Worm (Caenorhabditis elegans) whole organism, young adult: ENCODE measurements around the gene pot-1.

Experiments used
- B0019.2 ChIP-seq: fragments of 200-800 bp; sonication (Bioruptor generic); conservative IDR thresholded peaks from 2 replicates; pipeline ENCODE4 v1.3.6; 2022; ENCODE audit warnings: missing genetic modification reagents, missing genetic modification characterization, missing compliant biosample characterization
- B0336.3 ChIP-seq: fragments of 200-800 bp; sonication (Bioruptor generic); IDR thresholded peaks from 2 replicates; pipeline ENCODE4 v1.3.6; 2022; ENCODE audit warnings: missing genetic modification characterization, missing compliant biosample characterization
- C17E4.6 ChIP-seq: fragments of 200-800 bp; sonication (Bioruptor generic); IDR thresholded peaks from 2 replicates; pipeline ENCODE4 v1.3.6; 2022; ENCODE audit warnings: missing genetic modification reagents, missing genetic modification characterization, missing compliant biosample characterization
- D2030.7 ChIP-seq: fragments of 200-800 bp; sonication (Bioruptor generic); IDR thresholded peaks from 2 replicates; pipeline ENCODE4 v1.3.6; 2022; ENCODE audit warnings: missing genetic modification reagents, missing genetic modification characterization, missing compliant biosample characterization
- F33H1.4 ChIP-seq: fragments of 200-800 bp; sonication (Bioruptor generic); IDR thresholded peaks from 2 replicates; pipeline ENCODE4 v1.3.6; 2022; ENCODE audit warnings: missing genetic modification reagents, missing genetic modification characterization, missing compliant biosample characterization
- F49E8.2 ChIP-seq: sonication (generic microtip); optimal IDR thresholded peaks from 3 replicates; lab custom pipeline; 2017; ENCODE audit warnings: missing genetic modification characterization, mild to moderate bottlenecking, missing compliant biosample characterization, antibody characterized with exemption, moderate library complexity; ENCODE audit not compliant: insufficient read depth
- F52B5.7 ChIP-seq: sonication (generic microtip); optimal IDR thresholded peaks from 2 replicates; lab custom pipeline; 2016; ENCODE audit warnings: mild to moderate bottlenecking, missing genetic modification characterization, missing compliant biosample characterization
- Y53G8AR.9 ChIP-seq: fragments of 200-800 bp; sonication (Bioruptor generic); conservative IDR thresholded peaks from 2 replicates; pipeline ENCODE4 v1.3.6; 2022; ENCODE audit warnings: missing genetic modification reagents, missing genetic modification characterization, missing compliant biosample characterization
- Y79H2A.3 ChIP-seq: fragments of 200-800 bp; sonication (Bioruptor generic); conservative IDR thresholded peaks from 2 replicates; pipeline ENCODE4 v1.3.6; 2022; ENCODE audit warnings: missing genetic modification reagents, missing genetic modification characterization, missing compliant biosample characterization
- ZK185.1 ChIP-seq: sonication (generic microtip); optimal IDR thresholded peaks from 2 replicates; lab custom pipeline; 2016; ENCODE audit warnings: mild to moderate bottlenecking, missing genetic modification characterization, missing compliant biosample characterization; ENCODE audit not compliant: poor library complexity, severe bottlenecking
- ama-1 ChIP-seq, 3 experiments: fragments of 150-350 bp in 1 of 3; sonication (generic microtip) in 2 of 3; optimal IDR thresholded peaks; 2 replicates each; lab custom pipeline; 2014 to 2018; ENCODE audit warnings: missing biosample characterization in 2 of 3, missing genetic modification characterization in 2 of 3, missing genetic modification reagents in 2 of 3
- atf-7 ChIP-seq: sonication (generic microtip); optimal IDR thresholded peaks from 2 replicates; lab custom pipeline; 2017; ENCODE audit warnings: mild to moderate bottlenecking, missing genetic modification characterization, missing compliant biosample characterization
- athp-1 ChIP-seq: sonication (generic microtip); optimal IDR thresholded peaks from 2 replicates; lab custom pipeline; 2017; ENCODE audit warnings: mild to moderate bottlenecking, missing genetic modification characterization, missing compliant biosample characterization
- attf-3 ChIP-seq: fragments of 200-800 bp; sonication (Bioruptor generic); conservative IDR thresholded peaks from 2 replicates; pipeline ENCODE4 v1.3.6; 2022; ENCODE audit warnings: missing genetic modification reagents, missing genetic modification characterization, missing compliant biosample characterization
- attf-5 ChIP-seq: fragments of 200-800 bp; sonication (Bioruptor generic); optimal IDR thresholded peaks from 2 replicates; lab custom pipeline; 2018; ENCODE audit warnings: mild to moderate bottlenecking, missing genetic modification characterization, missing compliant biosample characterization
- attf-6 ChIP-seq: fragments of 200-800 bp; sonication (Bioruptor generic); IDR thresholded peaks from 2 replicates; pipeline ENCODE4 v1.3.6; 2022; ENCODE audit warnings: missing genetic modification reagents, missing genetic modification characterization, missing compliant biosample characterization
- bed-1 ChIP-seq: fragments of 200-800 bp; sonication (Bioruptor generic); IDR thresholded peaks from 2 replicates; pipeline ENCODE4 v1.3.6; 2022; ENCODE audit warnings: missing genetic modification reagents, missing genetic modification characterization, missing compliant biosample characterization
- ceh-100 ChIP-seq: fragments of 200-800 bp; sonication (Bioruptor generic); IDR thresholded peaks from 2 replicates; pipeline ENCODE4 v1.3.6; 2022; ENCODE audit warnings: missing genetic modification reagents, missing genetic modification characterization, missing compliant biosample characterization
- ceh-27 ChIP-seq: fragments of 200-800 bp; sonication (Bioruptor generic); optimal IDR thresholded peaks from 2 replicates; lab custom pipeline; 2018; ENCODE audit warnings: mild to moderate bottlenecking, missing genetic modification characterization, moderate library complexity, missing compliant biosample characterization
- die-1 ChIP-seq: sonication (generic microtip); optimal IDR thresholded peaks from 2 replicates; lab custom pipeline; 2016; ENCODE audit warnings: missing genotype, mild to moderate bottlenecking, missing genetic modification characterization, missing compliant biosample characterization
- dox-1 ChIP-seq: fragments of 200-800 bp; sonication (Bioruptor generic); IDR thresholded peaks from 2 replicates; pipeline ENCODE4 v1.3.6; 2022; ENCODE audit warnings: missing genetic modification reagents, missing genetic modification characterization, missing compliant biosample characterization
- efl-1 ChIP-seq: fragments of 150-350 bp; optimal IDR thresholded peaks from 2 replicates; lab custom pipeline; 2014; ENCODE audit warnings: missing biosample characterization, missing genetic modification reagents, missing genetic modification characterization
- egl-44 ChIP-seq: fragments of 200-800 bp; sonication (Bioruptor generic); IDR thresholded peaks from 2 replicates; pipeline ENCODE4 v1.3.6; 2022; ENCODE audit warnings: missing genetic modification reagents, missing genetic modification characterization, missing compliant biosample characterization
- ekl-4 ChIP-seq: fragments of 200-800 bp; sonication (Bioruptor generic); IDR thresholded peaks from 2 replicates; pipeline ENCODE4 v1.3.6; 2022; ENCODE audit warnings: missing genetic modification reagents, missing genetic modification characterization, missing compliant biosample characterization
- hmg-1.2 ChIP-seq: fragments of 200-800 bp; sonication (Bioruptor generic); IDR thresholded peaks from 2 replicates; pipeline ENCODE4 v1.3.6; 2022; ENCODE audit warnings: missing genetic modification reagents, missing genetic modification characterization, missing compliant biosample characterization
- hsf-1 ChIP-seq: fragments of 200-800 bp; sonication (Bioruptor generic); IDR thresholded peaks from 2 replicates; pipeline ENCODE4 v1.3.6; 2022; ENCODE audit warnings: missing genetic modification reagents, missing genetic modification characterization, missing compliant biosample characterization
- lin-26 ChIP-seq: fragments of 200-800 bp; sonication (Bioruptor generic); IDR thresholded peaks from 2 replicates; pipeline ENCODE4 v1.3.6; 2022; ENCODE audit warnings: missing genetic modification reagents, missing genetic modification characterization, missing compliant biosample characterization
- lin-54 ChIP-seq: fragments of 200-800 bp; sonication (Bioruptor generic); optimal IDR thresholded peaks from 2 replicates; lab custom pipeline; 2018; ENCODE audit warnings: mild to moderate bottlenecking, missing genetic modification characterization, missing compliant biosample characterization
- madf-3 ChIP-seq: fragments of 200-800 bp; sonication (Bioruptor generic); IDR thresholded peaks from 2 replicates; pipeline ENCODE4 v1.3.6; 2022; ENCODE audit warnings: missing genetic modification reagents, missing genetic modification characterization, missing compliant biosample characterization
- madf-8 ChIP-seq: fragments of 200-800 bp; sonication (Bioruptor generic); conservative IDR thresholded peaks from 2 replicates; pipeline ENCODE4 v1.3.6; 2022; ENCODE audit warnings: missing genetic modification reagents, missing genetic modification characterization, missing compliant biosample characterization
- nfyb-1 ChIP-seq: fragments of 200-800 bp; sonication (Bioruptor generic); IDR thresholded peaks from 2 replicates; pipeline ENCODE4 v1.3.6; 2022; ENCODE audit warnings: missing genetic modification reagents, missing genetic modification characterization, missing compliant biosample characterization
- nhr-179 ChIP-seq: sonication (generic microtip); optimal IDR thresholded peaks from 2 replicates; lab custom pipeline; 2016; ENCODE audit warnings: mild to moderate bottlenecking, missing genetic modification characterization, missing compliant biosample characterization
- nhr-90 ChIP-seq: sonication (generic microtip); optimal IDR thresholded peaks from 2 replicates; lab custom pipeline; 2016; ENCODE audit warnings: missing genotype, mild to moderate bottlenecking, missing genetic modification characterization, missing compliant biosample characterization
- repo-1 ChIP-seq: sonication (generic microtip); optimal IDR thresholded peaks from 2 replicates; lab custom pipeline; 2017; ENCODE audit warnings: mild to moderate bottlenecking, missing genetic modification characterization, missing compliant biosample characterization
- snpc-1.1 ChIP-seq: sonication (generic microtip); optimal IDR thresholded peaks from 2 replicates; lab custom pipeline; 2017; ENCODE audit warnings: missing genetic modification characterization, mild to moderate bottlenecking, missing compliant biosample characterization, antibody characterized with exemption, moderate library complexity, missing genotype, missing genetic modification reagents; ENCODE audit not compliant: insufficient read depth
- snpc-1.3 ChIP-seq: sonication (generic microtip); optimal IDR thresholded peaks from 2 replicates; lab custom pipeline; 2017; ENCODE audit warnings: missing genetic modification characterization, mild to moderate bottlenecking, missing compliant biosample characterization, antibody characterized with exemption, moderate library complexity, missing genotype, missing genetic modification reagents; ENCODE audit not compliant: insufficient read depth
- snpc-4 ChIP-seq, 5 experiments: fragments of 150-350 bp in 1 of 5; sonication (generic microtip) in 4 of 5; optimal IDR thresholded peaks; 2 replicates each; lab custom pipeline; 2014 to 2018; ENCODE audit warnings: missing genetic modification characterization in 5 of 5, missing biosample characterization in 3 of 5, antibody characterized with exemption in 2 of 5, mild to moderate bottlenecking in 2 of 5, missing compliant biosample characterization in 2 of 5, missing genotype in 2 of 5, moderate library complexity in 2 of 5, missing genetic modification reagents in 1 of 5
- tbp1 ChIP-seq: fragments of 200-800 bp; sonication (Bioruptor generic); optimal IDR thresholded peaks from 2 replicates; lab custom pipeline; 2018; ENCODE audit warnings: mild to moderate bottlenecking, missing genetic modification characterization, missing compliant biosample characterization
- tbx-9 ChIP-seq: sonication (generic microtip); optimal IDR thresholded peaks from 2 replicates; lab custom pipeline; 2016; ENCODE audit warnings: borderline replicate concordance, missing genetic modification characterization, inconsistent platforms, missing compliant biosample characterization
- tlf-1 ChIP-seq: fragments of 200-800 bp; sonication (Bioruptor generic); optimal IDR thresholded peaks from 2 replicates; lab custom pipeline; 2018; ENCODE audit warnings: mild to moderate bottlenecking, missing genetic modification characterization, missing compliant biosample characterization
- xnd-1 ChIP-seq: sonication (generic microtip); optimal IDR thresholded peaks from 2 replicates; lab custom pipeline; 2016; ENCODE audit warnings: missing genotype, missing genetic modification reagents, missing genetic modification characterization, missing compliant biosample characterization
- zim-3 ChIP-seq: sonication (generic microtip); optimal IDR thresholded peaks from 2 replicates; lab custom pipeline; 2017; ENCODE audit warnings: mild to moderate bottlenecking, missing genetic modification characterization, moderate library complexity, missing compliant biosample characterization
- ztf-28 ChIP-seq: fragments of 200-800 bp; sonication (Bioruptor generic); IDR thresholded peaks from 2 replicates; pipeline ENCODE4 v1.3.6; 2022; ENCODE audit warnings: missing genetic modification reagents, missing genetic modification characterization, missing compliant biosample characterization

pot-1 gene

DNA sequence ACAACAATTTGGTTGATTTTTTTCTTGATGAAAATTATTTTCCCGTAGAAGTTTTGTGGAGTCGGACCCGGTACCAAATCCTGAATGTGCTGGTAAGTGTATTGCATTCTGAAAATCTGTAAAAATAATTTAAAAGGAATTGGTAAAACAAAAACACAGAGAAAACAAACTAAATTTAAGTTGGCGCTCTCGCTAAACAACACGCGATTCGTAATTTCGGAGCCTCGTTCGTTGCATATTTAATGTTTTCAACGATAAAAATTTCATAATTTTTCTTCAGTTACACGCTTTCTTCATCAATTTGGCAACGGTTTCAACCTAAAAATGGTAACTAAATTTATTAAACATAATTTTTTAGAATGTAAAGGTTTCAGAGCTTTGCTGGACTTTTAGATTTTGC is at the start of gene pot-1, which contains the start of gene ggtb-1:
TSS of gene pot-1 (minus strand) at position 120 of the 400 bp plus-strand sequence.
TSS of gene ggtb-1 (plus strand) at position 208 of the 400 bp plus-strand sequence.
- peak; percentile 14 for TF ChIP-seq lin-54 (GFP tag; lab: Kevin White, UChicago)
- TF ChIP-seq snpc-1.1 (tag; lab: Kevin White, UChicago): no peak
- peak; percentile 91 for TF ChIP-seq attf-3 (GFP tag; lab: Robert Waterston, UW)
- TF ChIP-seq Y79H2A.3: no peak

DNA sequence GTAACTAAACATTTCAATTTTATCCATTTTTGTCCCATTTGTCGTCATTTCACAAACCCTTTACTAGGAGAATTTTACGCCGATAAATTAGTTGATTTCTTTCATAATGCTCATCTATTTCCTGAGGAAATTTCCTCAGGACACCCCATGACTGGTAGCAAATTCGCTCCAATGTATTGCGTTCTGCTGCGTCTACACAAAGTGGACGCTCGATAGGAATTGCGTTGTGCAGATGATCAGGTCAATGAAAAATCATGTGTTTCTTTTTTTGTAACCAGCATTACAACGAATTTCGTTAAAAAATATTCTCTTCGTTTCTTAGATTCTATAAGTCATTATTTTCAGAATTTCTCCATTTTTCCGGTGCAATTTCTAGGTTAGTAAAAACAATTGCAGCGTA is 48.3 kb upstream of the pot-1 start, which contains the start of gene epg-4:
TSS of gene epg-4 (plus strand) at position 346 of the 400 bp plus-strand sequence.
- TF ChIP-seq C17E4.6 (no peak), nhr-179 (no peak), F52B5.7 (peak; percentile 25), ZK185.1 (tag; lab: Kevin White, UChicago) (peak; percentile 24), lin-26 (GFP tag; lab: Robert Waterston, UW) (peak; percentile 64; the same call in 1 of the 2 replicates), tbx-9 (tag; lab: Kevin White, UChicago) (no peak), ceh-27 (GFP tag; lab: Kevin White, UChicago) (peak; percentile 23), dox-1 (GFP tag; lab: Robert Waterston, UW) (peak; percentile 72), hsf-1 (GFP tag; lab: Robert Waterston, UW) (peak; percentile 54; the same call in 1 of the 2 replicates), ztf-28 (GFP tag; lab: Robert Waterston, UW) (no peak), snpc-1.1 (tag; lab: Kevin White, UChicago) (no peak), bed-1 (GFP tag; lab: Robert Waterston, UW) (no peak), athp-1 (tag; lab: Kevin White, UChicago) (peak; percentile 34), tbp1 (GFP tag; lab: Kevin White, UChicago) (peak; percentile 53), xnd-1 (tag; lab: Kevin White, UChicago) (no peak), nhr-90 (tag; lab: Kevin White, UChicago) (peak; percentile 28), efl-1 (GFP tag; lab: Kevin White, UChicago) (peak; percentile 18), B0336.3 (peak; percentile 70), madf-8 (GFP tag; lab: Robert Waterston, UW) (peak; percentile 14; the same call in 1 of the 2 replicates), ekl-4 (GFP tag; lab: Robert Waterston, UW) (0 out of 2 replicates have a peak, but pooled peaks have one; percentile 33), ama-1 (optimal IDR thresholded peaks at IDR 0.05; lab: Kevin White, UChicago) (no peak), ama-1 (GFP tag; optimal IDR thresholded peaks at IDR 0.05; lab: Kevin White, UChicago) (peak; percentile 2 to 16), tlf-1 (GFP tag; lab: Kevin White, UChicago) (peak; percentile 49), lin-54 (GFP tag; lab: Kevin White, UChicago) (peak; percentile 42), F33H1.4 (GFP tag; lab: Robert Waterston, UW) (peak; percentile 54; the same call in 1 of the 2 replicates), snpc-1.3 (no peak), egl-44 (GFP tag; lab: Robert Waterston, UW) (no peak), D2030.7 (GFP tag; lab: Robert Waterston, UW) (peak; percentile 27; the same call in 1 of the 2 replicates), repo-1 (tag; lab: Kevin White, UChicago) (no peak), madf-3 (GFP tag; lab: Robert Waterston, UW) (peak; percentile 81), ceh-100 (GFP tag; lab: Robert Waterston, UW) (peak; percentile 75), Y53G8AR.9 (GFP tag; lab: Robert Waterston, UW) (0 out of 2 replicates have a peak, but pooled peaks have one; percentile 45), zim-3 (tag; lab: Kevin White, UChicago) (peak; percentile 30), attf-5 (GFP tag; lab: Kevin White, UChicago) (peak; percentile 89), snpc-4 (GFP tag; optimal IDR thresholded peaks at IDR 0.05; lab: Kevin White, UChicago) (no peak), snpc-4 (tag; optimal IDR thresholded peaks at IDR 0.05; lab: Kevin White, UChicago) (peak in 3 of 4 experiments; percentile 3 to 25 (median 9)), atf-7 (peak; percentile 21), nfyb-1 (peak; percentile 62; the same call in 1 of the 2 replicates), attf-3 (GFP tag; lab: Robert Waterston, UW) (no peak), F49E8.2 (peak; percentile 71), die-1 (tag; lab: Kevin White, UChicago) (peak; percentile 49), hmg-1.2 (peak; percentile 50), B0019.2 (GFP tag; lab: Robert Waterston, UW) (no peak; the same call in 1 of the 2 replicates), attf-6 (0 out of 2 replicates have a peak, but pooled peaks have one; percentile 31)
